Worm (Caenorhabditis elegans) whole organism, L1 larva: ENCODE results near the gene Y25C1A.14.

Experiments
- blmp-1 ChIP-seq: fragments of 150-350 bp; optimal IDR thresholded peaks from 2 replicates; lab custom pipeline; 2014; ENCODE audit warnings: missing biosample characterization, missing genetic modification characterization
- grh-1 ChIP-seq: fragments of 200-800 bp; sonication (Bioruptor generic); IDR thresholded peaks from 2 replicates; pipeline ENCODE4 v1.3.6; 2022; ENCODE audit warnings: missing genetic modification reagents, missing genetic modification characterization, missing compliant biosample characterization
- nhr-237 ChIP-seq: fragments of 150-350 bp; optimal IDR thresholded peaks from 2 replicates; lab custom pipeline; 2014; ENCODE audit warnings: missing biosample characterization, missing genetic modification characterization
- nhr-77 ChIP-seq: fragments of 150-350 bp; optimal IDR thresholded peaks from 2 replicates; lab custom pipeline; 2014; ENCODE audit warnings: missing biosample characterization, missing genetic modification characterization
- nhr-85 ChIP-seq: sonication (generic microtip); peaks from one replicate; lab custom pipeline; 2016; ENCODE audit warnings: missing genetic modification characterization, inconsistent platforms, missing compliant biosample characterization
- pag-3 ChIP-seq: sonication (generic microtip); optimal IDR thresholded peaks from 2 replicates; lab custom pipeline; 2017; ENCODE audit warnings: missing genetic modification characterization, mild to moderate bottlenecking, missing compliant biosample characterization, antibody characterized with exemption, borderline replicate concordance; ENCODE audit not compliant: insufficient read depth
- skn-1 ChIP-seq: fragments of 150-350 bp; optimal IDR thresholded peaks from 2 replicates; lab custom pipeline; 2014; ENCODE audit warnings: missing biosample characterization, missing genetic modification characterization
- sox-4 ChIP-seq: sonication (generic microtip); optimal IDR thresholded peaks from 2 replicates; lab custom pipeline; 2016; ENCODE audit warnings: missing genetic modification characterization, missing compliant biosample characterization
- ztf-11 ChIP-seq, 2 experiments: sonication (generic microtip); optimal IDR thresholded peaks; 2 replicates each; lab custom pipeline; 2016 to 2017; ENCODE audit warnings: missing genetic modification characterization in 2 of 2, missing biosample characterization in 1 of 2, missing compliant biosample characterization in 1 of 2

ce11 chrII:3056266-3056872, 40.4 kb downstream of the Y25C1A.14 start, which contains the start of gene lin-8:
- TF ChIP-seq nhr-237 (no peak), grh-1 (GFP tag; lab: Robert Waterston, UW) (no peak), blmp-1 (tag; lab: Kevin White, UChicago) (no peak), sox-4 (tag; lab: Kevin White, UChicago) (no peak), nhr-77 (tag; lab: Kevin White, UChicago) (no peak), pag-3 (no peak), ztf-11 (tag; optimal IDR thresholded peaks at IDR 0.05; lab: Kevin White, UChicago) (no peak), nhr-85 (no peak), skn-1 (no peak)
